Fruit fly (Drosophila melanogaster) Kc167 (cell line): ENCODE measurements around the gene Pfrx.

ENCODE experiments used
- Myc ChIP-seq: fragments of >200 bp; optimal IDR thresholded peaks from 2 replicates; lab custom pipeline; 2017; ENCODE audit warnings: missing external identifiers
- h ChIP-seq: fragments of >200 bp; optimal IDR thresholded peaks from 3 replicates; lab custom pipeline; 2018; ENCODE audit warnings: missing external identifiers

DNA sequence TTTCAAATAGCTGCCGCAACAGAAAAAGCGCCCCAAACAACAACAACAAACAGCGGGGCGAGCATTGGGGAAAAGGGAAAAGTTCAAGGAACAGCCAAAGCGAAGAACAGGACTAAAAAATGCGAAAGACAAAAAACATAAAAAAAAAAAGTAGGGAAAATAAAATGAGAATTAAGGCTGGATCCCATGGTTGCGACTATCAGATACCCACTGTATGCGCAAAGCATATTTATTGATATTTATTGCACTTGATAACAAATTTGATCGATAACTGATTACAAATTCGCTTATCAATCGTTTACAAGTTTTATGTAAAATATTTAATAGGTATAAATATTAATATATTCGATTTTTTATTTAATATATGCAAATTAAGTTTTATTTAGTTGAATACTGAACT is 54.3 kb downstream of the Pfrx start:
- TF ChIP-seq h (lab: Kevin White, UChicago): no peak
- no peak for TF ChIP-seq Myc (lab: Kevin White, UChicago)
